Worm (Caenorhabditis elegans): ENCODE data around the gene F25E5.5.

DNA sequence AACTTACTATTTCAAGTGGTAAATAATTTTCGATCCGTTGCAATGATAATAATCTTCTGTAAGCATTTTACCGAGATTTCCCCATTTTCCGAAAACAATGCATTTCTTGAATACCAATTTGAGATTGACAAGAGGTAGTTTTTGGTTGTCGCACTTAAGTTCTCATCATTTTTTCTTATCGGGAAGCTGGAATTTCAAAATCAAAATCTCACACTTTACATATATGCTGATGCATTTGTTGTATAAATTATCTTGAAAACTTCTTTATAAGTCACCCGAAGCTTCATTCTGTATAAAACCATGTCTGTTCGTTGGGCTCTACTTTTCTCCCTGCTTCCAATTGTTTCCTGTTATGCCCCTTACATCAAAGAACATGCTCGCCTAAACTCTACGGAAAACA lies 4.4 kb downstream of the F25E5.5 start, which contains the start of gene try-11:
- TF ChIP-seq nhr-23 (tag; optimal IDR thresholded peaks at IDR 0.05) (no peak), ama-1 (optimal IDR thresholded peaks at IDR 0.05) (no peak), nhr-77 (tag; optimal IDR thresholded peaks at IDR 0.05) (no peak)

Data from whole organism, L2 larva.